Fruit fly (Drosophila melanogaster): ENCODE measurements around the gene CG14314.

Gene CG14314

dm6 chr3R:18215900-18216299 is at the start of gene CG14314:
Gene CG14314, plus strand, starts transcription at chr3R:18216142.
- no peak for TF ChIP-seq insv (GFP tag; optimal IDR thresholded peaks at IDR 0.05)
- no peak for TF ChIP-seq eyg (GFP tag; optimal IDR thresholded peaks at IDR 0.05)
- TF ChIP-seq Myb (GFP tag; optimal IDR thresholded peaks at IDR 0.05) = no peak
- TF ChIP-seq Abd-B (GFP tag; optimal IDR thresholded peaks at IDR 0.05) = no peak
- no peak for TF ChIP-seq ash1 (GFP tag; optimal IDR thresholded peaks at IDR 0.05)
- TF ChIP-seq CG6689 (GFP tag; IDR thresholded peaks at IDR 0.05) = no peak
- no peak for TF ChIP-seq Sin3A (optimal IDR thresholded peaks at IDR 0.05)
- no peak for TF ChIP-seq CG13775 (GFP tag; optimal IDR thresholded peaks at IDR 0.05)
- peak; percentile 14 for TF ChIP-seq E2f2 (GFP tag; IDR thresholded peaks at IDR 0.05)
- TF ChIP-seq NfI (GFP tag; optimal IDR thresholded peaks at IDR 0.05) = no peak
- TF ChIP-seq onecut (GFP tag; IDR thresholded peaks at IDR 0.05) = peak; percentile 93
- no peak for TF ChIP-seq bcd (GFP tag; optimal IDR thresholded peaks at IDR 0.05)
- no peak for TF ChIP-seq CG12071 (GFP tag; optimal IDR thresholded peaks at IDR 0.05)
- TF ChIP-seq CG11398 (GFP tag; optimal IDR thresholded peaks at IDR 0.05) = no peak
- no peak for TF ChIP-seq tin (GFP tag; optimal IDR thresholded peaks at IDR 0.05)
- no peak for TF ChIP-seq dimm (GFP tag; IDR thresholded peaks at IDR 0.05)
- TF ChIP-seq trem (tag; optimal IDR thresholded peaks at IDR 0.05) = no peak
- TF ChIP-seq CG5180 (GFP tag; optimal IDR thresholded peaks at IDR 0.05) = no peak
- no peak for TF ChIP-seq gsb-n (tag; optimal IDR thresholded peaks at IDR 0.05)
- TF ChIP-seq ewg (GFP tag; optimal IDR thresholded peaks at IDR 0.05) = peak; percentile 92
- TF ChIP-seq CG12942 (GFP tag; optimal IDR thresholded peaks at IDR 0.05) = no peak
- TF ChIP-seq CG7271 (tag; optimal IDR thresholded peaks at IDR 0.05) = no peak
- TF ChIP-seq H15 (GFP tag; IDR thresholded peaks at IDR 0.05) = no peak
- 0 out of 2 replicates have a peak, but pooled peaks have one; percentile 12 for TF ChIP-seq ara (GFP tag; IDR thresholded peaks at IDR 0.05)
- peak; percentile 56; the same call in 1 of the 2 replicates for TF ChIP-seq Bgb (GFP tag; IDR thresholded peaks at IDR 0.05; ENCODE audit: partially characterized antibody)
- no peak for TF ChIP-seq CG7357 (GFP tag; IDR thresholded peaks at IDR 0.05)
- TF ChIP-seq Hr78 (GFP tag; optimal IDR thresholded peaks at IDR 0.05) = no peak
- no peak for TF ChIP-seq dati (GFP tag; IDR thresholded peaks at IDR 0.05)
- no peak for TF ChIP-seq Spps (tag; optimal IDR thresholded peaks at IDR 0.05)
- no peak for TF ChIP-seq hth (optimal IDR thresholded peaks at IDR 0.05)
- TF ChIP-seq CG11560 (tag; IDR thresholded peaks at IDR 0.05) = no peak
- no peak for TF ChIP-seq sqz (GFP tag; optimal IDR thresholded peaks at IDR 0.05)
- TF ChIP-seq mld (GFP tag; IDR thresholded peaks at IDR 0.05; ENCODE audit: partially characterized antibody) = no peak
- TF ChIP-seq esg (GFP tag; conservative IDR thresholded peaks at IDR 0.05) = no peak
- no peak for TF ChIP-seq CG15479 (GFP tag; optimal IDR thresholded peaks at IDR 0.05)
- TF ChIP-seq CG11695 (GFP tag; IDR thresholded peaks at IDR 0.05) = no peak
- TF ChIP-seq MESR4 (GFP tag; optimal IDR thresholded peaks at IDR 0.05) = peak; percentile 10
- TF ChIP-seq CG13424 (tag; optimal IDR thresholded peaks at IDR 0.05) = no peak
- TF ChIP-seq z (GFP tag; IDR thresholded peaks at IDR 0.05) = no peak
- TF ChIP-seq cato (GFP tag; optimal IDR thresholded peaks at IDR 0.05; ENCODE audit: borderline replicate concordance) = no peak
- TF ChIP-seq Atf3 (GFP tag; optimal IDR thresholded peaks at IDR 0.05) = no peak
- TF ChIP-seq Doc2 (GFP tag; IDR thresholded peaks at IDR 0.05) = no peak
- TF ChIP-seq inv (GFP tag; IDR thresholded peaks at IDR 0.05; ENCODE audit: partially characterized antibody) = peak; percentile 39; the same call in 1 of the 2 replicates
- TF ChIP-seq Mes4 (GFP tag; optimal IDR thresholded peaks at IDR 0.05) = no peak
- no peak for TF ChIP-seq CG33557 (GFP tag; optimal IDR thresholded peaks at IDR 0.05)
- TF ChIP-seq Hr51 (GFP tag; optimal IDR thresholded peaks at IDR 0.05) = no peak
- no peak for TF ChIP-seq gce (GFP tag; IDR thresholded peaks at IDR 0.05)
- TF ChIP-seq CG42726 (GFP tag; IDR thresholded peaks at IDR 0.05; ENCODE audit: partially characterized antibody) = no peak
- TF ChIP-seq CG18476 (GFP tag; optimal IDR thresholded peaks at IDR 0.05) = no peak
- no peak for TF ChIP-seq org-1 (GFP tag; optimal IDR thresholded peaks at IDR 0.05)
- no peak for TF ChIP-seq CG3847 (GFP tag; IDR thresholded peaks at IDR 0.05)
- TF ChIP-seq pfk (GFP tag; optimal IDR thresholded peaks at IDR 0.05) = no peak

Measured in whole organism, embryonic.